Fruit fly (Drosophila melanogaster) whole organism, embryonic: Measurements from ENCODE around the gene CG3071.

Experiments
- B-H1 ChIP-seq: fragments of 200-800 bp; sonication (Bioruptor generic); IDR thresholded peaks from 3 replicates; pipeline ENCODE4 v1.3.6; 2022; ENCODE audit warnings: missing biosample characterization, missing genetic modification characterization
- CG10431 ChIP-seq: fragments of 200-800 bp; sonication (Bioruptor generic); optimal IDR thresholded peaks from 3 replicates; lab custom pipeline; 2018; ENCODE audit warnings: missing biosample characterization, mild to moderate bottlenecking, missing genetic modification characterization
- CG11247 ChIP-seq: fragments of 200-800 bp; sonication (Bioruptor generic); IDR thresholded peaks from 2 replicates; pipeline ENCODE4 v1.3.6; 2022; ENCODE audit warnings: missing biosample characterization, missing genetic modification characterization
- CG11456 ChIP-seq: fragments of 200-800 bp; sonication (Bioruptor generic); IDR thresholded peaks from 3 replicates; pipeline ENCODE4 v1.3.6; 2022; ENCODE audit warnings: missing biosample characterization, missing genetic modification characterization
- CG12744 ChIP-seq: fragments of 200-800 bp; sonication (Bioruptor generic); optimal IDR thresholded peaks from 2 replicates; lab custom pipeline; 2016; ENCODE audit warnings: missing biosample characterization, missing genetic modification characterization
- CG13287 ChIP-seq: fragments of 200-800 bp; sonication (Bioruptor generic); IDR thresholded peaks from 2 replicates; pipeline ENCODE4 v1.3.6; 2022; ENCODE audit warnings: missing biosample characterization, missing genetic modification characterization; ENCODE audit not compliant: partially characterized antibody
- CG13894 ChIP-seq: fragments of 200-800 bp; sonication (Bioruptor generic); optimal IDR thresholded peaks from 3 replicates; lab custom pipeline; 2018; ENCODE audit warnings: missing biosample characterization, mild to moderate bottlenecking, missing genetic modification characterization, moderate library complexity
- CG14710 ChIP-seq: fragments of 200-800 bp; sonication (Bioruptor generic); optimal IDR thresholded peaks from 3 replicates; lab custom pipeline; 2019; ENCODE audit warnings: missing biosample characterization, mild to moderate bottlenecking, missing genetic modification characterization, moderate library complexity
- CG14860 ChIP-seq: fragments of 200-800 bp; sonication (Bioruptor generic); IDR thresholded peaks from 3 replicates; pipeline ENCODE4 v1.3.6; 2022; ENCODE audit warnings: missing biosample characterization, missing genetic modification characterization; ENCODE audit not compliant: partially characterized antibody
- CG14965 ChIP-seq: fragments of 200-800 bp; sonication (Bioruptor generic); optimal IDR thresholded peaks from 2 replicates; lab custom pipeline; 2016; ENCODE audit warnings: missing biosample characterization, missing genetic modification characterization, borderline replicate concordance
- CG15269 ChIP-seq: fragments of 200-800 bp; sonication (Bioruptor generic); optimal IDR thresholded peaks from 2 replicates; lab custom pipeline; 2018; ENCODE audit warnings: missing biosample characterization, mild to moderate bottlenecking, missing genetic modification characterization, moderate library complexity
- CG15601 ChIP-seq: fragments of 200-800 bp; sonication (Bioruptor generic); optimal IDR thresholded peaks from 3 replicates; lab custom pipeline; 2019; ENCODE audit warnings: missing biosample characterization, mild to moderate bottlenecking, missing genetic modification characterization, moderate library complexity
- CG1603 ChIP-seq: fragments of 200-800 bp; sonication (Bioruptor generic); optimal IDR thresholded peaks from 2 replicates; lab custom pipeline; 2019; ENCODE audit warnings: missing biosample characterization, mild to moderate bottlenecking, missing genetic modification characterization, moderate library complexity
- CG16813 ChIP-seq: fragments of 200-800 bp; sonication (Bioruptor generic); IDR thresholded peaks from 3 replicates; pipeline ENCODE4 v1.3.6; 2022; ENCODE audit warnings: missing biosample characterization, missing genetic modification characterization; ENCODE audit not compliant: partially characterized antibody
- CG17359 ChIP-seq: fragments of 200-800 bp; sonication (Bioruptor generic); optimal IDR thresholded peaks from 3 replicates; lab custom pipeline; 2018; ENCODE audit warnings: missing biosample characterization, mild to moderate bottlenecking, missing genetic modification characterization, moderate library complexity
- CG1792 ChIP-seq: fragments of 200-800 bp; sonication (Bioruptor generic); optimal IDR thresholded peaks from 2 replicates; lab custom pipeline; 2016; ENCODE audit warnings: missing biosample characterization, missing genetic modification characterization
- CG18262 ChIP-seq: fragments of 200-800 bp; optimal IDR thresholded peaks from 3 replicates; lab custom pipeline; 2019; ENCODE audit warnings: missing biosample characterization, mild to moderate bottlenecking, missing genetic modification characterization, moderate library complexity
- CG2678 ChIP-seq: fragments of 200-800 bp; sonication (Bioruptor generic); optimal IDR thresholded peaks from 3 replicates; lab custom pipeline; 2019; ENCODE audit warnings: missing biosample characterization, mild to moderate bottlenecking, missing genetic modification characterization, moderate library complexity
- CG2712 ChIP-seq: fragments of 200-800 bp; optimal IDR thresholded peaks from 3 replicates; lab custom pipeline; 2019; ENCODE audit warnings: missing biosample characterization, mild to moderate bottlenecking, missing genetic modification characterization, moderate library complexity
- CG2889 ChIP-seq: fragments of 200-800 bp; sonication (Bioruptor generic); IDR thresholded peaks from 3 replicates; pipeline ENCODE4 v1.3.6; 2022; ENCODE audit warnings: missing biosample characterization, missing genetic modification characterization
- CG6654 ChIP-seq: fragments of 200-800 bp; sonication (Bioruptor generic); optimal IDR thresholded peaks from 2 replicates; lab custom pipeline; 2017; ENCODE audit warnings: missing biosample characterization, mild to moderate bottlenecking, missing genetic modification characterization
- CG6683 ChIP-seq: fragments of 200-800 bp; sonication (Bioruptor generic); optimal IDR thresholded peaks from 2 replicates; lab custom pipeline; 2017; ENCODE audit warnings: missing biosample characterization, mild to moderate bottlenecking, missing genetic modification characterization, missing genetic modification reagents
- CG6765 ChIP-seq: fragments of 200-800 bp; sonication (Bioruptor generic); optimal IDR thresholded peaks from 3 replicates; lab custom pipeline; 2017; ENCODE audit warnings: missing biosample characterization, mild to moderate bottlenecking, missing genetic modification characterization
- CG7987 ChIP-seq: fragments of 200-800 bp; sonication (Bioruptor generic); optimal IDR thresholded peaks from 2 replicates; lab custom pipeline; 2018; ENCODE audit warnings: missing biosample characterization, mild to moderate bottlenecking, missing genetic modification characterization, moderate library complexity
- CG9817 ChIP-seq: fragments of 200-800 bp; sonication (Bioruptor generic); optimal IDR thresholded peaks from 2 replicates; lab custom pipeline; 2018; ENCODE audit warnings: missing biosample characterization, mild to moderate bottlenecking, missing genetic modification characterization, moderate library complexity
- E2f1 ChIP-seq: fragments of 200-800 bp; sonication (Bioruptor generic); IDR thresholded peaks from 2 replicates; pipeline ENCODE4 v1.3.6; 2022; ENCODE audit warnings: missing biosample characterization, missing genetic modification characterization
- Hr78 ChIP-seq, 2 experiments: fragments of 200-800 bp in 1 of 2; fragments of >200 bp in 1 of 2; sonication (Bioruptor generic) in 1 of 2; optimal IDR thresholded peaks; 2 replicates each; lab custom pipeline; 2017 to 2019; ENCODE audit warnings: missing biosample characterization in 2 of 2, missing genetic modification characterization in 2 of 2, mild to moderate bottlenecking in 1 of 2, moderate library complexity in 1 of 2
- Myb ChIP-seq: fragments of 200-800 bp; sonication (Bioruptor generic); optimal IDR thresholded peaks from 2 replicates; lab custom pipeline; 2016; ENCODE audit warnings: missing biosample characterization, missing genetic modification characterization
- NFAT ChIP-seq: fragments of 200-800 bp; sonication (Bioruptor generic); IDR thresholded peaks from 2 replicates; pipeline ENCODE4 v1.3.6; 2022; ENCODE audit warnings: missing biosample characterization, missing genetic modification characterization
- Spps ChIP-seq: fragments of 200-800 bp; sonication (Bioruptor generic); optimal IDR thresholded peaks from 2 replicates; lab custom pipeline; 2018; ENCODE audit warnings: missing biosample characterization, mild to moderate bottlenecking, missing genetic modification characterization
- aop ChIP-seq: fragments of 200-800 bp; sonication (Bioruptor generic); IDR thresholded peaks from 2 replicates; pipeline ENCODE4 v1.3.6; 2022; ENCODE audit warnings: missing biosample characterization, missing genetic modification characterization
- cas ChIP-seq: fragments of 200-800 bp; sonication (Bioruptor generic); IDR thresholded peaks from 2 replicates; pipeline ENCODE4 v1.3.6; 2022; ENCODE audit warnings: missing biosample characterization, missing genetic modification characterization
- cwo ChIP-seq: fragments of 200-800 bp; sonication (Bioruptor generic); optimal IDR thresholded peaks from 3 replicates; lab custom pipeline; 2017; ENCODE audit warnings: missing biosample characterization, missing genetic modification characterization, mild to moderate bottlenecking, moderate library complexity, missing genetic modification reagents
- disco-r ChIP-seq: fragments of 200-800 bp; sonication (Bioruptor generic); optimal IDR thresholded peaks from 2 replicates; lab custom pipeline; 2016; ENCODE audit warnings: missing biosample characterization, missing genetic modification characterization
- dmrt11E ChIP-seq: fragments of 200-800 bp; sonication (Bioruptor generic); optimal IDR thresholded peaks from 3 replicates; lab custom pipeline; 2018; ENCODE audit warnings: missing biosample characterization, mild to moderate bottlenecking, missing genetic modification characterization, moderate library complexity
- ems ChIP-seq: fragments of 200-800 bp; sonication (Bioruptor generic); optimal IDR thresholded peaks from 3 replicates; lab custom pipeline; 2016; ENCODE audit warnings: missing biosample characterization, missing genetic modification characterization
- fd3F ChIP-seq: fragments of 200-800 bp; sonication (Bioruptor generic); optimal IDR thresholded peaks from 2 replicates; lab custom pipeline; 2018; ENCODE audit warnings: missing biosample characterization, mild to moderate bottlenecking, missing genetic modification characterization, moderate library complexity
- inv ChIP-seq: fragments of 200-800 bp; sonication (Bioruptor generic); IDR thresholded peaks from 2 replicates; pipeline ENCODE4 v1.3.6; 2022; ENCODE audit warnings: missing biosample characterization, missing genetic modification characterization; ENCODE audit not compliant: partially characterized antibody
- kay ChIP-seq: fragments of 200-800 bp; sonication (Bioruptor generic); optimal IDR thresholded peaks from 2 replicates; lab custom pipeline; 2016; ENCODE audit warnings: missing biosample characterization, missing genetic modification characterization
- lilli ChIP-seq: fragments of 200-800 bp; sonication (Bioruptor generic); optimal IDR thresholded peaks from 3 replicates; lab custom pipeline; 2016; ENCODE audit warnings: missing biosample characterization, missing genetic modification characterization
- mirr ChIP-seq: fragments of 200-800 bp; sonication (Bioruptor generic); optimal IDR thresholded peaks from 3 replicates; lab custom pipeline; 2018; ENCODE audit warnings: missing biosample characterization, mild to moderate bottlenecking, missing genetic modification characterization
- onecut ChIP-seq: fragments of 200-800 bp; sonication (Bioruptor generic); IDR thresholded peaks from 2 replicates; pipeline ENCODE4 v1.3.6; 2022; ENCODE audit warnings: missing biosample characterization, missing genetic modification characterization
- pfk ChIP-seq: fragments of 200-800 bp; sonication (Bioruptor generic); optimal IDR thresholded peaks from 2 replicates; lab custom pipeline; 2018; ENCODE audit warnings: missing biosample characterization, mild to moderate bottlenecking, missing genetic modification characterization, moderate library complexity
- psq ChIP-seq: fragments of 200-800 bp; sonication (Bioruptor generic); optimal IDR thresholded peaks from 2 replicates; lab custom pipeline; 2017; ENCODE audit warnings: missing biosample characterization, missing genetic modification characterization
- pzg ChIP-seq: fragments of 200-800 bp; sonication (Bioruptor generic); optimal IDR thresholded peaks from 3 replicates; lab custom pipeline; 2018; ENCODE audit warnings: missing biosample characterization, mild to moderate bottlenecking, missing genetic modification characterization, moderate library complexity
- salm ChIP-seq: fragments of 200-800 bp; sonication (Bioruptor generic); optimal IDR thresholded peaks from 2 replicates; lab custom pipeline; 2018; ENCODE audit warnings: missing biosample characterization, mild to moderate bottlenecking, missing genetic modification characterization
- slou ChIP-seq: fragments of 200-800 bp; sonication (Bioruptor generic); optimal IDR thresholded peaks from 3 replicates; lab custom pipeline; 2016; ENCODE audit warnings: missing biosample characterization, missing genetic modification characterization
- stc ChIP-seq: fragments of 200-800 bp; sonication (Bioruptor generic); IDR thresholded peaks from 2 replicates; pipeline ENCODE4 v1.3.6; 2022; ENCODE audit warnings: missing biosample characterization, missing genetic modification characterization
- vnd ChIP-seq: fragments of 200-800 bp; sonication (Bioruptor generic); IDR thresholded peaks from 3 replicates; pipeline ENCODE4 v1.3.6; 2022; ENCODE audit warnings: missing biosample characterization, missing genetic modification characterization; ENCODE audit not compliant: partially characterized antibody
- vvl ChIP-seq: fragments of 200-800 bp; sonication (Bioruptor generic); IDR thresholded peaks from 2 replicates; pipeline ENCODE4 v1.3.6; 2022; ENCODE audit warnings: missing biosample characterization, missing genetic modification characterization

The CG3071 gene

DNA sequence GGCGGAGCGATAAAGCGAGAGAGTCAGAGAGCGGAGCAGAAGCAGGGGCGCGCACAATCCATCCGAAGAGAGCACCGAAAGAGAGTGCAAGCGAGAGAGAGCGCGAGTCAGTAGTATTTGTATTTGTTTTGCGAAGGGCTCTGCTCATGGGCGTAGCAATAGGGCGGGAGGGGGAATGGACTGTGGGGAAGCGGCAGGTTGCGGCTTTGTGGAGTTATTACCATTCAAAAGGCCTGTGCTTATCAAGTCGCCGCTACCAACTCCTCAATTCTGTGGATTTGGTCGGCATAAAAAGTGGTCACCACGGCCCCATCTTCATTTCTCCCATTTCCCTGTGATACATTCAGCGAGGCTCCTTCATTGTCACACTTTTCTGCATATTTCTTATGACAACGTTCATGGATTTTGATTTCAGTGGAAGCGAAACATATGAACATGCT, 38.5 kb downstream of the CG3071 start (continued):
- TF ChIP-seq pfk (GFP tag; lab: Kevin White, UChicago) (no peak), onecut (peak; percentile 5; the same call in 1 of the 2 replicates), CG12744 (no peak), CG14710 (no peak), CG2678 (tag; lab: Kevin White, UChicago) (peak; percentile 70), CG16813 (no peak), CG14965 (GFP tag; lab: Kevin White, UChicago) (no peak), CG6654 (GFP tag; lab: Kevin White, UChicago) (peak; percentile 22), CG1603 (peak; percentile 36), CG18262 (tag; lab: Kevin White, UChicago) (no peak), CG1792 (no peak), CG9817 (tag; lab: Kevin White, UChicago) (peak; percentile 38), B-H1 (peak; percentile 34; the same call in 1 of the 3 replicates), stc (GFP tag; lab: Robert Waterston, UW) (0 out of 2 replicates have a peak, but pooled peaks have one; percentile 39), CG11247 (GFP tag; lab: Robert Waterston, UW) (no peak), E2f1 (peak; percentile 32; the same call in 1 of the 2 replicates), aop (no peak), kay (GFP tag; lab: Kevin White, UChicago) (no peak), CG2712 (peak; percentile 11), cwo (GFP tag; lab: Kevin White, UChicago) (peak; percentile 59), dmrt11E (tag; lab: Kevin White, UChicago) (no peak), CG6683 (GFP tag; lab: Kevin White, UChicago) (peak; percentile 5), CG13894 (tag; lab: Kevin White, UChicago) (peak; percentile 61), Spps (tag; lab: Kevin White, UChicago) (no peak), inv (GFP tag; lab: Robert Waterston, UW) (no peak), vnd (no peak), slou (GFP tag; lab: Kevin White, UChicago) (no peak), pzg (no peak), vvl (GFP tag; lab: Robert Waterston, UW) (peak; percentile 42), CG6765 (GFP tag; lab: Kevin White, UChicago) (no peak), ems (GFP tag; lab: Kevin White, UChicago) (no peak), lilli (GFP tag; lab: Kevin White, UChicago) (peak; percentile 38), Myb (GFP tag; lab: Kevin White, UChicago) (no peak), Hr78 (GFP tag; optimal IDR thresholded peaks at IDR 0.05; lab: Kevin White, UChicago) (no peak), NFAT (GFP tag; lab: Robert Waterston, UW) (peak; percentile 53), CG15601 (tag; lab: Kevin White, UChicago) (no peak), disco-r (GFP tag; lab: Kevin White, UChicago) (no peak), cas (GFP tag; lab: Robert Waterston, UW) (no peak), CG2889 (peak; percentile 43; the same call in 1 of the 3 replicates), CG11456 (0 out of 3 replicates have a peak, but pooled peaks have one; percentile 12), salm (tag; lab: Kevin White, UChicago) (peak; percentile 7), CG13287 (GFP tag; lab: Robert Waterston, UW) (no peak), fd3F (GFP tag; lab: Kevin White, UChicago) (peak; percentile 36), CG15269 (tag; lab: Kevin White, UChicago) (peak; percentile 51), psq (GFP tag; lab: Kevin White, UChicago) (no peak), mirr (GFP tag; lab: Kevin White, UChicago) (no peak), CG14860 (GFP tag; lab: Robert Waterston, UW) (no peak), CG7987 (no peak), CG10431 (GFP tag; lab: Kevin White, UChicago) (no peak), CG17359 (peak; percentile 15)
